Fruit fly (Drosophila melanogaster): ENCODE data around the gene CG9396.

The CG9396 gene

dm6 chr3R:9551013-9551658, 20.3 kb downstream of the CG9396 start (continued):
- TF ChIP-seq CG2129 (GFP tag; IDR thresholded peaks at IDR 0.05; ENCODE audit: partially characterized antibody) = no peak
- peak; percentile 59 for TF ChIP-seq CG5180 (GFP tag; optimal IDR thresholded peaks at IDR 0.05)
- TF ChIP-seq CG13296 (GFP tag; optimal IDR thresholded peaks at IDR 0.05) = peak; percentile 80
- TF ChIP-seq btn (GFP tag; optimal IDR thresholded peaks at IDR 0.05) = no peak
- peak; percentile 3 for TF ChIP-seq ac (GFP tag; optimal IDR thresholded peaks at IDR 0.05)
- no peak for TF ChIP-seq CG8290 (GFP tag; optimal IDR thresholded peaks at IDR 0.05)
- peak; percentile 46 to 73 for TF ChIP-seq CG8290 (tag; optimal IDR thresholded peaks at IDR 0.05)
- TF ChIP-seq CG7556 (GFP tag; optimal IDR thresholded peaks at IDR 0.05) = peak; percentile 31
- peak; percentile 56 for TF ChIP-seq Hand (GFP tag; optimal IDR thresholded peaks at IDR 0.05)
- peak; percentile 5 to 12 for TF ChIP-seq dpn (GFP tag; optimal IDR thresholded peaks at IDR 0.05)
- no peak for TF ChIP-seq Dfd (GFP tag; optimal IDR thresholded peaks at IDR 0.05)
- peak; percentile 6 for TF ChIP-seq tx (GFP tag; optimal IDR thresholded peaks at IDR 0.05)
- TF ChIP-seq run (tag; optimal IDR thresholded peaks at IDR 0.05) = peak; percentile 49
- no peak for TF ChIP-seq CG9609 (GFP tag; optimal IDR thresholded peaks at IDR 0.05)
- TF ChIP-seq CG32532 (GFP tag; IDR thresholded peaks at IDR 0.05) = no peak
- TF ChIP-seq CG1832 (GFP tag; optimal IDR thresholded peaks at IDR 0.05) = peak; percentile 90
- no peak for TF ChIP-seq twi (tag; optimal IDR thresholded peaks at IDR 0.05)
- no peak for TF ChIP-seq Xbp1 (GFP tag; optimal IDR thresholded peaks at IDR 0.05)
- TF ChIP-seq chif (GFP tag; optimal IDR thresholded peaks at IDR 0.05) = no peak
- no peak for TF ChIP-seq Adf1 (GFP tag; IDR thresholded peaks at IDR 0.05)
- peak; percentile 22 for TF ChIP-seq CG18476 (GFP tag; optimal IDR thresholded peaks at IDR 0.05)
- TF ChIP-seq bsh (GFP tag; optimal IDR thresholded peaks at IDR 0.05) = peak in 1 of 2 experiments; percentile 9
- TF ChIP-seq usp (GFP tag; optimal IDR thresholded peaks at IDR 0.05) = no peak
- TF ChIP-seq Oli (tag; optimal IDR thresholded peaks at IDR 0.05) = no peak
- no peak for TF ChIP-seq CG7839 (tag; optimal IDR thresholded peaks at IDR 0.05)
- TF ChIP-seq peb (GFP tag; IDR thresholded peaks at IDR 0.05) = no peak
- TF ChIP-seq Taf1 (GFP tag; IDR thresholded peaks at IDR 0.05) = no peak
- TF ChIP-seq zfh2 (GFP tag; optimal IDR thresholded peaks at IDR 0.05) = peak; percentile 16
- TF ChIP-seq al (GFP tag; IDR thresholded peaks at IDR 0.05) = no peak
- TF ChIP-seq Ets97D (GFP tag; optimal IDR thresholded peaks at IDR 0.05) = peak; percentile 4
- TF ChIP-seq ci (GFP tag; IDR thresholded peaks at IDR 0.05) = no peak
- TF ChIP-seq kay (GFP tag; optimal IDR thresholded peaks at IDR 0.05) = peak; percentile 43
- TF ChIP-seq Blimp-1 (GFP tag; optimal IDR thresholded peaks at IDR 0.05) = no peak
- TF ChIP-seq E2f1 (GFP tag; IDR thresholded peaks at IDR 0.05) = no peak
- TF ChIP-seq CG3281 (GFP tag; optimal IDR thresholded peaks at IDR 0.05) = peak; percentile 63
- peak; percentile 71 for TF ChIP-seq nau (GFP tag; optimal IDR thresholded peaks at IDR 0.05)
- TF ChIP-seq Myb (GFP tag; optimal IDR thresholded peaks at IDR 0.05) = no peak
- peak; percentile 54 for TF ChIP-seq CG1233 (GFP tag; optimal IDR thresholded peaks at IDR 0.05)
- peak; percentile 68 for TF ChIP-seq lab (GFP tag; optimal IDR thresholded peaks at IDR 0.05)
- no peak for TF ChIP-seq CG12236 (GFP tag; optimal IDR thresholded peaks at IDR 0.05)
- TF ChIP-seq nom (GFP tag; optimal IDR thresholded peaks at IDR 0.05) = peak; percentile 90
- TF ChIP-seq CG4707 (GFP tag; optimal IDR thresholded peaks at IDR 0.05) = peak; percentile 24
- TF ChIP-seq CG10366 (GFP tag; IDR thresholded peaks at IDR 0.05) = no peak
- TF ChIP-seq CG11398 (GFP tag; optimal IDR thresholded peaks at IDR 0.05) = peak; percentile 63
- TF ChIP-seq CG7786 (GFP tag; optimal IDR thresholded peaks at IDR 0.05) = no peak
- TF ChIP-seq Dad (GFP tag; optimal IDR thresholded peaks at IDR 0.05) = peak; percentile 11
- TF ChIP-seq CG1529 (GFP tag; optimal IDR thresholded peaks at IDR 0.05) = no peak
- TF ChIP-seq CG6791 (GFP tag; IDR thresholded peaks at IDR 0.05; ENCODE audit: partially characterized antibody) = no peak
- TF ChIP-seq aop (GFP tag; IDR thresholded peaks at IDR 0.05) = no peak
- TF ChIP-seq CrebB (tag; optimal IDR thresholded peaks at IDR 0.05) = peak; percentile 68
- TF ChIP-seq CG13624 (GFP tag; optimal IDR thresholded peaks at IDR 0.05) = peak; percentile 74

All from whole organism, embryonic.